Fruit fly (Drosophila melanogaster) whole organism, prepupa: ENCODE data around the gene CG8419.

Experiments
- Blimp-1 ChIP-seq: fragments of 200-800 bp; sonication (Bioruptor generic); optimal IDR thresholded peaks from 3 replicates; lab custom pipeline; 2017; ENCODE audit warnings: missing biosample characterization, missing genetic modification characterization, mild to moderate bottlenecking, moderate library complexity, missing genetic modification reagents
- CG10631 ChIP-seq: fragments of 200-800 bp; sonication (Bioruptor generic); optimal IDR thresholded peaks from 2 replicates; lab custom pipeline; 2016; ENCODE audit warnings: missing biosample characterization, missing genetic modification characterization
- CG10669 ChIP-seq: fragments of 200-800 bp; sonication (Bioruptor generic); optimal IDR thresholded peaks from 3 replicates; lab custom pipeline; 2018; ENCODE audit warnings: missing biosample characterization, mild to moderate bottlenecking, missing genetic modification characterization, moderate library complexity
- CG11294 ChIP-seq: fragments of 200-800 bp; sonication (Bioruptor generic); IDR thresholded peaks from 2 replicates; pipeline ENCODE4 v1.3.6; 2022; ENCODE audit warnings: missing biosample characterization, missing genetic modification characterization
- CG11762 ChIP-seq: fragments of 200-800 bp; sonication (Bioruptor generic); optimal IDR thresholded peaks from 3 replicates; lab custom pipeline; 2016; ENCODE audit warnings: missing biosample characterization, missing genetic modification characterization; ENCODE audit not compliant: insufficient read depth
- CG11902 ChIP-seq: fragments of 200-800 bp; sonication (Bioruptor generic); optimal IDR thresholded peaks from 3 replicates; lab custom pipeline; 2016; ENCODE audit warnings: missing biosample characterization, missing genetic modification characterization
- CG15336 ChIP-seq: fragments of 200-800 bp; sonication (Bioruptor generic); IDR thresholded peaks from 2 replicates; pipeline ENCODE4 v1.3.6; 2022; ENCODE audit warnings: missing biosample characterization, missing genetic modification characterization
- CG1621 ChIP-seq: fragments of 200-800 bp; sonication (Bioruptor generic); optimal IDR thresholded peaks from 3 replicates; lab custom pipeline; 2018; ENCODE audit warnings: missing biosample characterization, mild to moderate bottlenecking, missing genetic modification characterization
- CG16779 ChIP-seq: fragments of 200-800 bp; sonication (Bioruptor generic); optimal IDR thresholded peaks from 3 replicates; lab custom pipeline; 2017; ENCODE audit warnings: missing biosample characterization, mild to moderate bottlenecking, missing genetic modification characterization
- CG31627 ChIP-seq: fragments of 200-800 bp; sonication (Bioruptor generic); optimal IDR thresholded peaks from 3 replicates; lab custom pipeline; 2016; ENCODE audit warnings: missing biosample characterization, missing genetic modification characterization
- CG34406 ChIP-seq: fragments of 200-800 bp; sonication (Bioruptor generic); optimal IDR thresholded peaks from 3 replicates; lab custom pipeline; 2016; ENCODE audit warnings: missing biosample characterization, missing genetic modification characterization
- CG6163 ChIP-seq: fragments of 200-800 bp; sonication (Bioruptor generic); IDR thresholded peaks from 3 replicates; pipeline ENCODE4 v1.3.6; 2022; ENCODE audit warnings: missing biosample characterization, missing genetic modification characterization
- CG6792 ChIP-seq: fragments of 200-800 bp; sonication (Bioruptor generic); optimal IDR thresholded peaks from 3 replicates; lab custom pipeline; 2016; ENCODE audit warnings: missing biosample characterization, missing genetic modification characterization
- CG6808 ChIP-seq: fragments of 200-800 bp; sonication (Bioruptor generic); optimal IDR thresholded peaks from 3 replicates; lab custom pipeline; 2017; ENCODE audit warnings: missing biosample characterization, missing genetic modification characterization, mild to moderate bottlenecking, moderate library complexity, missing genetic modification reagents
- CG6854 ChIP-seq: fragments of 200-800 bp; sonication (Bioruptor generic); optimal IDR thresholded peaks from 2 replicates; lab custom pipeline; 2017; ENCODE audit warnings: missing biosample characterization, mild to moderate bottlenecking, missing genetic modification characterization
- CG7368 ChIP-seq: fragments of 200-800 bp; sonication (Bioruptor generic); optimal IDR thresholded peaks from 3 replicates; lab custom pipeline; 2016; ENCODE audit warnings: missing biosample characterization, missing genetic modification characterization
- CG8319 ChIP-seq: fragments of 200-800 bp; sonication (Bioruptor generic); optimal IDR thresholded peaks from 3 replicates; lab custom pipeline; 2016; ENCODE audit warnings: missing biosample characterization, missing genetic modification characterization
- CG9139 ChIP-seq: fragments of 200-800 bp; sonication (Bioruptor generic); optimal IDR thresholded peaks from 3 replicates; lab custom pipeline; 2017; ENCODE audit warnings: missing biosample characterization, mild to moderate bottlenecking, missing genetic modification characterization
- Eip78C ChIP-seq: fragments of 200-800 bp; sonication (Bioruptor generic); peaks from one replicate; lab custom pipeline; 2016; ENCODE audit warnings: missing biosample characterization, missing genetic modification characterization
- Eip93F ChIP-seq: fragments of 200-800 bp; sonication (Bioruptor generic); optimal IDR thresholded peaks from 2 replicates; lab custom pipeline; 2016; ENCODE audit warnings: missing biosample characterization, mild to moderate bottlenecking, missing genetic modification characterization
- Ets21C ChIP-seq: fragments of 200-800 bp; sonication (Bioruptor generic); optimal IDR thresholded peaks from 3 replicates; lab custom pipeline; 2016; ENCODE audit warnings: missing biosample characterization, missing genetic modification characterization
- Gug ChIP-seq: fragments of 200-800 bp; sonication (Bioruptor generic); IDR thresholded peaks from 2 replicates; pipeline ENCODE4 v1.3.6; 2022; ENCODE audit warnings: missing biosample characterization, missing genetic modification characterization
- Hr38 ChIP-seq: sonication (Bioruptor generic); optimal IDR thresholded peaks from 2 replicates; lab custom pipeline; 2016; ENCODE audit warnings: missing biosample characterization, missing genetic modification characterization
- Hr39 ChIP-seq: fragments of 200-800 bp; sonication (Bioruptor generic); optimal IDR thresholded peaks from 2 replicates; lab custom pipeline; 2016; ENCODE audit warnings: missing biosample characterization, missing genetic modification characterization
- Hr4 ChIP-seq: fragments of 200-800 bp; sonication (Bioruptor generic); optimal IDR thresholded peaks from 3 replicates; lab custom pipeline; 2016; ENCODE audit warnings: missing biosample characterization, missing genetic modification characterization
- Lpt ChIP-seq: fragments of 200-800 bp; sonication (Bioruptor generic); optimal IDR thresholded peaks from 3 replicates; lab custom pipeline; 2016; ENCODE audit warnings: missing biosample characterization, missing genetic modification characterization
- Met ChIP-seq: fragments of 200-800 bp; sonication (Bioruptor generic); optimal IDR thresholded peaks from 3 replicates; lab custom pipeline; 2016; ENCODE audit warnings: missing biosample characterization, missing genetic modification characterization
- OdsH ChIP-seq: fragments of 200-800 bp; sonication (Bioruptor generic); optimal IDR thresholded peaks from 3 replicates; lab custom pipeline; 2016; ENCODE audit warnings: missing biosample characterization, missing genetic modification characterization
- Sox14 ChIP-seq: fragments of 200-800 bp; sonication (Bioruptor generic); optimal IDR thresholded peaks from 3 replicates; lab custom pipeline; 2016; ENCODE audit warnings: missing biosample characterization, missing genetic modification characterization
- Sox15 ChIP-seq: fragments of 200-800 bp; sonication (Bioruptor generic); optimal IDR thresholded peaks from 3 replicates; lab custom pipeline; 2016; ENCODE audit warnings: missing biosample characterization, missing genetic modification characterization
- achi ChIP-seq: fragments of 200-800 bp; sonication (Bioruptor generic); optimal IDR thresholded peaks from 3 replicates; lab custom pipeline; 2016; ENCODE audit warnings: missing biosample characterization, missing genetic modification characterization
- acj6 ChIP-seq: fragments of 200-800 bp; sonication (Bioruptor generic); optimal IDR thresholded peaks from 3 replicates; lab custom pipeline; 2016; ENCODE audit warnings: missing biosample characterization, missing genetic modification characterization
- cyc ChIP-seq: fragments of 200-800 bp; sonication (Bioruptor generic); optimal IDR thresholded peaks from 3 replicates; lab custom pipeline; 2016; ENCODE audit warnings: missing biosample characterization, missing genetic modification characterization
- dac ChIP-seq: fragments of 200-800 bp; sonication (Bioruptor generic); optimal IDR thresholded peaks from 2 replicates; lab custom pipeline; 2017; ENCODE audit warnings: missing biosample characterization, mild to moderate bottlenecking, missing genetic modification characterization
- dsx ChIP-seq: fragments of 200-800 bp; optimal IDR thresholded peaks from 3 replicates; lab custom pipeline; 2019; ENCODE audit warnings: missing biosample characterization, mild to moderate bottlenecking, missing genetic modification characterization, moderate library complexity; ENCODE audit not compliant: poor library complexity, severe bottlenecking
- eg ChIP-seq: fragments of 200-800 bp; sonication (Bioruptor generic); IDR thresholded peaks from 3 replicates; pipeline ENCODE4 v1.3.6; 2022; ENCODE audit warnings: missing biosample characterization, missing genetic modification characterization
- esn ChIP-seq: fragments of 200-800 bp; sonication (Bioruptor generic); optimal IDR thresholded peaks from 2 replicates; lab custom pipeline; 2016; ENCODE audit warnings: missing biosample characterization, mild to moderate bottlenecking, missing genetic modification characterization, moderate library complexity
- fd59A ChIP-seq: fragments of 200-800 bp; sonication (Bioruptor generic); optimal IDR thresholded peaks from 2 replicates; lab custom pipeline; 2017; ENCODE audit warnings: missing biosample characterization, mild to moderate bottlenecking, missing genetic modification characterization, missing genetic modification reagents
- fd85E ChIP-seq: fragments of 200-800 bp; sonication (Bioruptor generic); optimal IDR thresholded peaks from 3 replicates; lab custom pipeline; 2016; ENCODE audit warnings: missing biosample characterization, missing genetic modification characterization
- fkh ChIP-seq: fragments of 200-800 bp; sonication (Bioruptor generic); optimal IDR thresholded peaks from 3 replicates; lab custom pipeline; 2017; ENCODE audit warnings: missing biosample characterization, mild to moderate bottlenecking, missing genetic modification characterization, moderate library complexity
- lz ChIP-seq: fragments of 200-800 bp; sonication (Bioruptor generic); optimal IDR thresholded peaks from 3 replicates; lab custom pipeline; 2016; ENCODE audit warnings: missing biosample characterization, missing genetic modification characterization
- net ChIP-seq: fragments of 200-800 bp; sonication (Bioruptor generic); optimal IDR thresholded peaks from 3 replicates; lab custom pipeline; 2016; ENCODE audit warnings: missing biosample characterization, missing genetic modification characterization
- pdm3 ChIP-seq: fragments of 200-800 bp; sonication (Bioruptor generic); optimal IDR thresholded peaks from 3 replicates; lab custom pipeline; 2016; ENCODE audit warnings: missing biosample characterization, missing genetic modification characterization
- salr ChIP-seq, 2 experiments: fragments of 200-800 bp; sonication (Bioruptor generic); optimal IDR thresholded peaks; 3 replicates each; lab custom pipeline; 2016 to 2018; ENCODE audit warnings: missing biosample characterization in 2 of 2, missing genetic modification characterization in 2 of 2, mild to moderate bottlenecking in 1 of 2
- spab ChIP-seq: fragments of 200-800 bp; sonication (Bioruptor generic); optimal IDR thresholded peaks from 2 replicates; lab custom pipeline; 2017; ENCODE audit warnings: missing biosample characterization, mild to moderate bottlenecking, missing genetic modification characterization, missing genetic modification reagents
- ss ChIP-seq, 2 experiments: fragments of 200-800 bp; sonication (Bioruptor generic); optimal IDR thresholded peaks; 2 replicates in 1 of 2; 3 replicates in 1 of 2; lab custom pipeline; 2017 to 2018; ENCODE audit warnings: mild to moderate bottlenecking in 2 of 2, missing biosample characterization in 2 of 2, missing genetic modification characterization in 2 of 2, moderate library complexity in 1 of 2
- svp ChIP-seq: fragments of 200-800 bp; sonication (Bioruptor generic); peaks from one replicate; lab custom pipeline; 2016; ENCODE audit warnings: missing biosample characterization, missing genetic modification characterization
- topi ChIP-seq: fragments of 200-800 bp; sonication (Bioruptor generic); optimal IDR thresholded peaks from 3 replicates; lab custom pipeline; 2016; ENCODE audit warnings: missing biosample characterization, missing genetic modification characterization

The CG8419 gene

dm6 chr2L:8211070-8211469 lies 5.1 kb downstream of the CG8419 start, which contains the start of gene Ssb-c31a (continued):
- TF ChIP-seq dac (no peak), CG7368 (no peak), eg (no peak), spab (GFP tag; lab: Kevin White, UChicago) (no peak), CG1621 (tag; lab: Kevin White, UChicago) (no peak), Ets21C (GFP tag; lab: Kevin White, UChicago) (peak; percentile 28), CG11294 (GFP tag; lab: Robert Waterston, UW) (no peak), OdsH (GFP tag; lab: Kevin White, UChicago) (peak; percentile 62)

- TF ChIP-seq Eip93F (GFP tag; lab: Kevin White, UChicago) (peak; percentile 99), esn (GFP tag; lab: Kevin White, UChicago) (peak; percentile 100), fkh (GFP tag; lab: Kevin White, UChicago) (peak; percentile 98), spab (GFP tag; lab: Kevin White, UChicago) (peak; percentile 99), CG10669 (GFP tag; lab: Kevin White, UChicago) (peak; percentile 99), CG34406 (GFP tag; lab: Kevin White, UChicago) (peak; percentile 99), CG15336 (GFP tag; lab: Robert Waterston, UW) (peak; percentile 99), Lpt (peak; percentile 98), svp (GFP tag; lab: Kevin White, UChicago) (peak; percentile 100), CG9139 (GFP tag; lab: Kevin White, UChicago) (peak; percentile 98), CG6808 (GFP tag; lab: Kevin White, UChicago) (peak; percentile 98), CG8319 (GFP tag; lab: Kevin White, UChicago) (peak; percentile 99), salr (GFP tag; optimal IDR thresholded peaks at IDR 0.05; lab: Kevin White, UChicago) (peak; percentile 98 to 99), net (GFP tag; lab: Kevin White, UChicago) (peak; percentile 99), Sox14 (GFP tag; lab: Kevin White, UChicago) (peak; percentile 100), cyc (GFP tag; lab: Kevin White, UChicago) (peak; percentile 99), dac (peak; percentile 99), CG11294 (GFP tag; lab: Robert Waterston, UW) (peak; percentile 99), CG11762 (peak; percentile 99), Hr39 (GFP tag; lab: Kevin White, UChicago) (peak; percentile 100), ss (GFP tag; optimal IDR thresholded peaks at IDR 0.05; lab: Kevin White, UChicago) (peak; percentile 98 to 99), CG6792 (peak; percentile 99), CG31627 (GFP tag; lab: Kevin White, UChicago) (peak; percentile 100), Blimp-1 (GFP tag; lab: Kevin White, UChicago) (peak; percentile 96), fd85E (GFP tag; lab: Kevin White, UChicago) (peak; percentile 98), Hr38 (peak; percentile 97), CG7368 (peak; percentile 99), Gug (GFP tag; lab: Robert Waterston, UW) (peak; percentile 99), topi (GFP tag; lab: Kevin White, UChicago) (peak; percentile 99), acj6 (GFP tag; lab: Kevin White, UChicago) (peak; percentile 100), Sox15 (GFP tag; lab: Kevin White, UChicago) (peak; percentile 99), OdsH (GFP tag; lab: Kevin White, UChicago) (peak; percentile 100), CG6854 (GFP tag; lab: Kevin White, UChicago) (peak; percentile 99), pdm3 (peak; percentile 100), achi (peak; percentile 99), dsx (GFP tag; lab: Kevin White, UChicago) (peak; percentile 97), CG6163 (GFP tag; lab: Robert Waterston, UW) (peak; percentile 100), CG1621 (tag; lab: Kevin White, UChicago) (peak; percentile 98), CG16779 (tag; lab: Kevin White, UChicago) (peak; percentile 98), fd59A (GFP tag; lab: Kevin White, UChicago) (peak; percentile 99), Met (GFP tag; lab: Kevin White, UChicago) (peak; percentile 99), Hr4 (peak; percentile 100), lz (GFP tag; lab: Kevin White, UChicago) (peak; percentile 100), CG11902 (peak; percentile 99), Eip78C (peak; percentile 100), CG10631 (GFP tag; lab: Kevin White, UChicago) (peak; percentile 100), eg (peak; percentile 99)
These were observed 6.8 kb downstream of the CG8419 start, which contains the start of the genes CG8372 and CG8360 for dm6 chr2L:8212666-8213270. TSS of gene CG8372 (minus strand) at chr2L:8212902. TSS of gene CG8360 (plus strand) at chr2L:8212959.
